Fruit fly (Drosophila melanogaster) whole organism, embryonic: ENCODE results near the gene CG4338.

Experiments used
- CG42726 ChIP-seq: fragments of 200-800 bp; sonication (Bioruptor generic); IDR thresholded peaks from 2 replicates; pipeline ENCODE4 v1.3.6; 2022; ENCODE audit warnings: missing biosample characterization, missing genetic modification characterization; ENCODE audit not compliant: partially characterized antibody
- CG6791 ChIP-seq: fragments of 200-800 bp; sonication (Bioruptor generic); IDR thresholded peaks from 3 replicates; pipeline ENCODE4 v1.3.6; 2022; ENCODE audit warnings: missing biosample characterization, missing genetic modification characterization; ENCODE audit not compliant: partially characterized antibody
- CG8944 ChIP-seq: fragments of 200-800 bp; sonication (Bioruptor generic); optimal IDR thresholded peaks from 3 replicates; lab custom pipeline; 2016; ENCODE audit warnings: missing biosample characterization, missing genetic modification characterization
- Kr ChIP-seq: fragments of 200-800 bp; sonication (Bioruptor generic); optimal IDR thresholded peaks from 2 replicates; lab custom pipeline; 2017; ENCODE audit warnings: missing biosample characterization, mild to moderate bottlenecking, missing genetic modification characterization
- cad ChIP-seq: fragments of >200 bp; optimal IDR thresholded peaks from 2 replicates; lab custom pipeline; 2017; ENCODE audit warnings: missing biosample characterization, missing genetic modification characterization
- pfk ChIP-seq: fragments of 200-800 bp; sonication (Bioruptor generic); optimal IDR thresholded peaks from 2 replicates; lab custom pipeline; 2018; ENCODE audit warnings: missing biosample characterization, mild to moderate bottlenecking, missing genetic modification characterization, moderate library complexity
- trem ChIP-seq: fragments of 200-800 bp; optimal IDR thresholded peaks from 3 replicates; lab custom pipeline; 2019; ENCODE audit warnings: missing biosample characterization, mild to moderate bottlenecking, missing genetic modification characterization, moderate library complexity

- TF ChIP-seq CG8944 (GFP tag; lab: Kevin White, UChicago) (no peak), CG6791 (GFP tag; lab: Robert Waterston, UW) (no peak), pfk (no peak), Kr (GFP tag; lab: Kevin White, UChicago) (no peak), cad (GFP tag; lab: Kevin White, UChicago) (no peak), trem (tag; lab: Kevin White, UChicago) (no peak), CG42726 (GFP tag; lab: Robert Waterston, UW) (no peak)
Measured at dm6 chr3R:15309924-15310323, 34.6 kb downstream of the CG4338 start, which contains the start of gene Tm2.
